Worm (Caenorhabditis elegans) whole organism, late embryonic: ENCODE results near the gene ufc-1.

Experiments
- fkh-10 ChIP-seq: fragments of 150-350 bp; optimal IDR thresholded peaks from 2 replicates; lab custom pipeline; 2014; ENCODE audit warnings: missing biosample characterization, missing genetic modification reagents, missing genetic modification characterization
- pha-4 ChIP-seq: fragments of 150-350 bp; optimal IDR thresholded peaks from 2 replicates; lab custom pipeline; 2018; ENCODE audit warnings: missing biosample characterization, missing genetic modification reagents, missing genetic modification characterization
- sox-2 ChIP-seq: fragments of 200-800 bp; sonication (Bioruptor generic); IDR thresholded peaks from 2 replicates; pipeline ENCODE4 v1.3.6; 2022; ENCODE audit warnings: missing genetic modification reagents, missing genetic modification characterization, missing compliant biosample characterization
- tbx-7 ChIP-seq: sonication (generic microtip); optimal IDR thresholded peaks from 2 replicates; lab custom pipeline; 2016; ENCODE audit warnings: missing genotype, missing genetic modification characterization, missing compliant biosample characterization

DNA sequence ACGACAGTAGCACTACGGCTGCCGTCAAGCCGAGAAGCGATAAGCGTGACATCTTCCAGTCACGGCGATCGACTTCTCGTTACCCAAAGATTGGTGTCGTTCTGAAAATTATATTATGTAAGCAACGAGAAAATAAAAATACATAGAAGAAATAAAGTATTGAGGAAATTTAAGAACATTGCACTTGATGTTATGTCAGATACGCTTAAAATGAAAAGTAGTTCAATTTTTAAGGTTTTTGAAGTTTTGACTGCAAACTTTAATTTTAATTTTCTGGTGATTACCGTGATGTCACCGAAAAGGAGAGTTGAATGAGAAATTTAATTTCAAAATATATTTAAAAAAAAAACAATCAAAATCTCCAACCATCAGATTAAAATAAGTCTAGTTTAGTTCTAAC, 13.0 kb downstream of the ufc-1 start, which contains the start of gene emb-9:
- TF ChIP-seq fkh-10 (no peak), pha-4 (tag; lab: Kevin White, UChicago) (no peak), sox-2 (GFP tag; lab: Robert Waterston, UW) (no peak), tbx-7 (no peak)
